Fruit fly (Drosophila melanogaster) whole organism, pupa: ENCODE data around the gene CG12522.

ENCODE experiments used
- CG15710 ChIP-seq: fragments of 200-800 bp; sonication (Bioruptor generic); optimal IDR thresholded peaks from 2 replicates; lab custom pipeline; 2018; ENCODE audit warnings: missing biosample characterization, mild to moderate bottlenecking, missing genetic modification characterization, moderate library complexity
- CG32121 ChIP-seq: fragments of 200-800 bp; sonication (Bioruptor generic); IDR thresholded peaks from 2 replicates; pipeline ENCODE4 v1.3.6; 2022; ENCODE audit warnings: missing biosample characterization, missing genetic modification characterization
- EcR ChIP-seq: fragments of 200-800 bp; sonication (Bioruptor generic); optimal IDR thresholded peaks from 3 replicates; lab custom pipeline; 2019; ENCODE audit warnings: missing biosample characterization, missing genetic modification characterization, mild to moderate bottlenecking, moderate library complexity, missing genetic modification reagents
- Snoo ChIP-seq: fragments of 200-800 bp; sonication (Bioruptor generic); optimal IDR thresholded peaks from 3 replicates; lab custom pipeline; 2017; ENCODE audit warnings: missing biosample characterization, mild to moderate bottlenecking, missing genetic modification characterization, inconsistent platforms

dm6 chr3L:11107935-11108334, at the start of gene CG12522:
- TF ChIP-seq CG32121 (no peak), Snoo (tag; lab: Kevin White, UChicago) (no peak), EcR (GFP tag; lab: Kevin White, UChicago) (no peak), CG15710 (tag; lab: Kevin White, UChicago) (no peak)
